Worm (Caenorhabditis elegans): Measurements from ENCODE around the gene eri-1.

The eri-1 gene

DNA sequence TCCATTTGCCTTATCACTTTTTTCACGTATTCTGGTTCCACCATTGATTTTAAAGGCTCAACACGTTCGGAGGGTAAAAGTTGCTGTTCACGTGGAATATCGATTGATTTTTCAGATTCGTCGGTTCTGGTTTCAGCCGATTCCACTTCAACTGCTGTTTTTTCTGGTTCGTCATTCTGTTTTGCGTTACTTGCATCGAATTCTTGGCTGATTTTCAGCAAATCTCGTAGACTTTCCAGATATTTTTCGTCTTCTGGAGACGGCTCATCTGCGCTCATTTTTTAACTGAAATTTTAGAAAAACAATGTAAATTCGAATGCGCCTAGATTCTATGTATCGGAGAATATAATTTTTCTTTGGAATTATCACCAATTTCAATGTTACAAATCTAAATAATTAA is at the start of gene eri-1:
Gene eri-1, minus strand, starts transcription at position 285 of the 400 bp plus-strand sequence.
- TF ChIP-seq tlf-1 (GFP tag; optimal IDR thresholded peaks at IDR 0.05): no peak
- TF ChIP-seq ztf-18 (tag; optimal IDR thresholded peaks at IDR 0.05): no peak
- peak; percentile 16 for TF ChIP-seq F10E7.11 (tag; optimal IDR thresholded peaks at IDR 0.05)
- peak; percentile 7 for TF ChIP-seq T26A5.8 (tag; optimal IDR thresholded peaks at IDR 0.05)
- TF ChIP-seq tbx-9 (tag; optimal IDR thresholded peaks at IDR 0.05; ENCODE audit: borderline replicate concordance): peak; percentile 42
- no peak for TF ChIP-seq him-1 (tag; optimal IDR thresholded peaks at IDR 0.05)
- TF ChIP-seq unc-130 (GFP tag; optimal IDR thresholded peaks at IDR 0.05): peak; percentile 35
- no peak for TF ChIP-seq Y79H2A.3 (GFP tag; conservative IDR thresholded peaks at IDR 0.05)
- no peak for TF ChIP-seq sea-2 (GFP tag; IDR thresholded peaks at IDR 0.05)
- peak; percentile 22 for TF ChIP-seq lsl-1 (GFP tag; optimal IDR thresholded peaks at IDR 0.05)
- peak; percentile 77; the same call in 1 of the 2 replicates for TF ChIP-seq madf-3 (GFP tag; IDR thresholded peaks at IDR 0.05)
- TF ChIP-seq nhr-120 (GFP tag; IDR thresholded peaks at IDR 0.05): no peak
- 0 out of 2 replicates have a peak, but pooled peaks have one; percentile 32 for TF ChIP-seq attf-6 (GFP tag; IDR thresholded peaks at IDR 0.05)
- peak; percentile 57 for TF ChIP-seq athp-1 (tag; optimal IDR thresholded peaks at IDR 0.05)
- TF ChIP-seq hrde-1 (tag; optimal IDR thresholded peaks at IDR 0.05; ENCODE audit: borderline replicate concordance): peak; percentile 70
- TF ChIP-seq B0336.3 (GFP tag; IDR thresholded peaks at IDR 0.05): peak; percentile 78
- peak; percentile 12 for TF ChIP-seq F52B5.7 (tag; optimal IDR thresholded peaks at IDR 0.05)
- no peak for TF ChIP-seq unc-62 (GFP tag; optimal IDR thresholded peaks at IDR 0.05)
- TF ChIP-seq ama-1 (optimal IDR thresholded peaks at IDR 0.05): no peak
- TF ChIP-seq ama-1 (GFP tag; optimal IDR thresholded peaks at IDR 0.05): peak in 1 of 2 experiments; percentile 36
- TF ChIP-seq D2030.7 (GFP tag; IDR thresholded peaks at IDR 0.05): 0 out of 2 replicates have a peak, but pooled peaks have one; percentile 32
- peak; percentile 47; the same call in 1 of the 2 replicates for TF ChIP-seq dox-1 (GFP tag; IDR thresholded peaks at IDR 0.05)
- TF ChIP-seq pbrm-1 (GFP tag; IDR thresholded peaks at IDR 0.05): no peak
- TF ChIP-seq C17E4.6 (GFP tag; IDR thresholded peaks at IDR 0.05): no peak
- peak; percentile 37; the same call in 1 of the 2 replicates for TF ChIP-seq Y53G8AR.9 (GFP tag; conservative IDR thresholded peaks at IDR 0.05)
- TF ChIP-seq ekl-4 (GFP tag; IDR thresholded peaks at IDR 0.05): peak; percentile 54; the same call in 1 of the 2 replicates
- TF ChIP-seq ztf-25 (GFP tag; IDR thresholded peaks at IDR 0.05): no peak
- TF ChIP-seq C06A6.2 (GFP tag; conservative IDR thresholded peaks at IDR 0.05): no peak
- TF ChIP-seq atf-7 (tag; optimal IDR thresholded peaks at IDR 0.05): peak; percentile 28
- TF ChIP-seq cebp-1 (GFP tag; IDR thresholded peaks at IDR 0.05): no peak; the same call in 1 of the 2 replicates
- peak; percentile 25 for TF ChIP-seq cebp-1 (tag; optimal IDR thresholded peaks at IDR 0.05)
- 0 out of 2 replicates have a peak, but pooled peaks have one; percentile 52 for TF ChIP-seq F39B2.1 (GFP tag; IDR thresholded peaks at IDR 0.05)
- TF ChIP-seq ceh-58 (GFP tag; IDR thresholded peaks at IDR 0.05): no peak
- no peak for TF ChIP-seq F23B12.7 (tag; optimal IDR thresholded peaks at IDR 0.05; ENCODE audit: insufficient read depth)
- TF ChIP-seq ets-4 (GFP tag; optimal IDR thresholded peaks at IDR 0.05): no peak
- peak; percentile 56; the same call in 1 of the 2 replicates for TF ChIP-seq madf-6 (GFP tag; IDR thresholded peaks at IDR 0.05)
- no peak for TF ChIP-seq ceh-91 (GFP tag; IDR thresholded peaks at IDR 0.05)
- no peak for TF ChIP-seq sptf-2 (GFP tag; optimal IDR thresholded peaks at IDR 0.05)
- peak; percentile 50; the same call in 1 of the 2 replicates for TF ChIP-seq hsf-1 (GFP tag; IDR thresholded peaks at IDR 0.05)

DNA sequence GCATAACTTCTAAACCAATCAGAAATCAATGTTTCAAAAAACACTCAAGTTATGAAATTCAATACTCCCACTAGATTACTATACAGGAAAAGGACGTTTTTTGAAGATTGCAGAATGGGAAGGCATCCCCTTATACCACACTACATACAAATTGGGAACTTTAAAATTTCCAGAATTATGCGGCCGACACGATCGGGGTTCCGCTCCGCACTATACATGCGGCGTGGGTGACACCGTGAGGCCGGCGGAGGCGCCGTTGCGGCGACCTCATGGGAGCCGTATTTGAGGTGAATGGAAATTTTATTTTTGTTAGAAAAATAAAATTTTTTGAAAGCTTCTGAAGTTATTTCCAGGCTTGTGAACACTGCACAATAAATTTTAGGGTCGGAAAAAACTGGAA is 48.5 kb upstream of the eri-1 start:
- no peak for TF ChIP-seq snpc-4 (GFP tag; optimal IDR thresholded peaks at IDR 0.05)
- peak in 1 of 4 experiments; percentile 76 for TF ChIP-seq snpc-4 (tag; optimal IDR thresholded peaks at IDR 0.05)
- peak; percentile 52 for TF ChIP-seq snpc-1.1 (tag; optimal IDR thresholded peaks at IDR 0.05; ENCODE audit: insufficient read depth)
- peak; percentile 54 for TF ChIP-seq hmg-1.2 (GFP tag; IDR thresholded peaks at IDR 0.05)
- TF ChIP-seq ztf-6 (GFP tag; IDR thresholded peaks at IDR 0.05): no peak
- no peak for TF ChIP-seq ceh-27 (GFP tag; optimal IDR thresholded peaks at IDR 0.05)
- 0 out of 2 replicates have a peak, but pooled peaks have one; percentile 11 for TF ChIP-seq mcd-1 (GFP tag; IDR thresholded peaks at IDR 0.05)

Data from whole organism, young adult.